Worm (Caenorhabditis elegans) whole organism, early embryonic: Measurements from ENCODE around the gene T08D10.3.

Experiments
- aly-1 ChIP-seq: sonication (generic microtip); optimal IDR thresholded peaks from 2 replicates; lab custom pipeline; 2016; ENCODE audit warnings: missing genetic modification characterization, missing compliant biosample characterization
- ama-1 ChIP-seq: fragments of 150-350 bp; optimal IDR thresholded peaks from 2 replicates; lab custom pipeline; 2014
- ceh-13 ChIP-seq: fragments of 200-800 bp; sonication (Bioruptor generic); optimal IDR thresholded peaks from 2 replicates; lab custom pipeline; 2018; ENCODE audit warnings: mild to moderate bottlenecking, missing genetic modification characterization, missing compliant biosample characterization
- ceh-36 ChIP-seq: sonication (generic microtip); optimal IDR thresholded peaks from 2 replicates; lab custom pipeline; 2016; ENCODE audit warnings: missing genetic modification characterization, inconsistent platforms, missing compliant biosample characterization
- flt-1 ChIP-seq: fragments of 200-800 bp; sonication (Bioruptor generic); IDR thresholded peaks from 2 replicates; pipeline ENCODE4 v1.3.6; 2022; ENCODE audit warnings: missing genetic modification characterization, missing compliant biosample characterization
- hmbx-1 ChIP-seq: sonication (generic microtip); optimal IDR thresholded peaks from 2 replicates; lab custom pipeline; 2016; ENCODE audit warnings: mild to moderate bottlenecking, missing genetic modification characterization, missing compliant biosample characterization
- hmg-4 ChIP-seq: fragments of 200-800 bp; sonication (Bioruptor generic); optimal IDR thresholded peaks from 2 replicates; lab custom pipeline; 2018; ENCODE audit warnings: mild to moderate bottlenecking, missing genetic modification characterization, missing compliant biosample characterization
- hnd-1 ChIP-seq: sonication (generic microtip); optimal IDR thresholded peaks from 2 replicates; lab custom pipeline; 2016; ENCODE audit warnings: missing genetic modification characterization, missing compliant biosample characterization
- pes-1 ChIP-seq: fragments of 200-800 bp; sonication (Bioruptor generic); IDR thresholded peaks from 2 replicates; pipeline ENCODE4 v1.3.6; 2022; ENCODE audit warnings: missing genetic modification reagents, missing genetic modification characterization, missing compliant biosample characterization
- sea-1 ChIP-seq: fragments of 200-800 bp; sonication (Bioruptor generic); conservative IDR thresholded peaks from 2 replicates; pipeline ENCODE4 v1.3.6; 2022; ENCODE audit warnings: missing genetic modification characterization, missing compliant biosample characterization
- tbx-11 ChIP-seq: fragments of 200-800 bp; sonication (Bioruptor generic); IDR thresholded peaks from 2 replicates; pipeline ENCODE4 v1.3.6; 2022; ENCODE audit warnings: missing genetic modification characterization, missing compliant biosample characterization
- tra-4 ChIP-seq: sonication (generic microtip); optimal IDR thresholded peaks from 2 replicates; lab custom pipeline; 2017; ENCODE audit warnings: missing genetic modification characterization, missing compliant biosample characterization

- TF ChIP-seq hmbx-1 (tag; lab: Kevin White, UChicago) (no peak), ama-1 (lab: Kevin White, UChicago) (no peak), tra-4 (no peak), pes-1 (GFP tag; lab: Robert Waterston, UW) (no peak), ceh-36 (tag; lab: Kevin White, UChicago) (no peak), aly-1 (tag; lab: Kevin White, UChicago) (no peak), tbx-11 (GFP tag; lab: Robert Waterston, UW) (no peak), ceh-13 (GFP tag; lab: Kevin White, UChicago) (no peak), flt-1 (GFP tag; lab: Robert Waterston, UW) (no peak), hnd-1 (tag; lab: Kevin White, UChicago) (no peak), hmg-4 (GFP tag; lab: Kevin White, UChicago) (no peak), sea-1 (GFP tag; lab: Robert Waterston, UW) (no peak)
Observed at ce11 chrX:11909168-11909567, 46.1 kb upstream of the T08D10.3 start.
